Worm (Caenorhabditis elegans) whole organism, L4/young adult: ENCODE data around the gene F28C1.1.
A peak's percentile ranks its signal among the peaks of the same experiment; 100 is the strongest.

Source experiments
- W03F9.2 ChIP-seq: fragments of 150-350 bp; optimal IDR thresholded peaks from 2 replicates; lab custom pipeline; 2014; ENCODE audit warnings: missing biosample characterization, missing genetic modification characterization
- dao-5 ChIP-seq: sonication (generic microtip); optimal IDR thresholded peaks from 2 replicates; lab custom pipeline; 2016; ENCODE audit warnings: missing genotype, missing genetic modification characterization, moderate library complexity, missing compliant biosample characterization
- him-1 ChIP-seq: sonication (generic microtip); optimal IDR thresholded peaks from 2 replicates; lab custom pipeline; 2016; ENCODE audit warnings: missing genotype, missing genetic modification reagents, missing genetic modification characterization, missing compliant biosample characterization

The F28C1.1 gene

DNA sequence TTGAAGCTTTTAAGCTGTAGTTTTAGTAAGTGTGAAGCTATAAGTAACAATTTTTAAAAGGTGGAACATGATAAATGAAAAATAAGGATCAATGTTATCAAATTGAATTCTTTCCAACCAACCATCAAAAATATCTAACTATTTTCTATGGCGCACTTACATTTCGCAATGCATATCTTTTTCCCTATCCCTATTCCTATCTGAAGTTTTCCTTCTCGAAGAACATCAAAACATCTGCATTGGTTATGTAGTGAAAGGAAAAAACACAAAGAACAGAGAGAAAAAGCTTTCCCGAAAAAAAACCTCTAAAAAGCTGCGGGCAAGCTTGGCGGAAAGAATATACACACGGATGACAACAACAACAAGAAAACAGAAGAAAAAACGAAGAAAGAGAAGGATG, 10.0 kb downstream of the F28C1.1 start:
- TF ChIP-seq him-1 (tag; lab: Kevin White, UChicago), result no peak
- TF ChIP-seq dao-5 (tag; lab: Kevin White, UChicago), result no peak
- TF ChIP-seq W03F9.2 (tag; lab: Kevin White, UChicago), result no peak

DNA sequence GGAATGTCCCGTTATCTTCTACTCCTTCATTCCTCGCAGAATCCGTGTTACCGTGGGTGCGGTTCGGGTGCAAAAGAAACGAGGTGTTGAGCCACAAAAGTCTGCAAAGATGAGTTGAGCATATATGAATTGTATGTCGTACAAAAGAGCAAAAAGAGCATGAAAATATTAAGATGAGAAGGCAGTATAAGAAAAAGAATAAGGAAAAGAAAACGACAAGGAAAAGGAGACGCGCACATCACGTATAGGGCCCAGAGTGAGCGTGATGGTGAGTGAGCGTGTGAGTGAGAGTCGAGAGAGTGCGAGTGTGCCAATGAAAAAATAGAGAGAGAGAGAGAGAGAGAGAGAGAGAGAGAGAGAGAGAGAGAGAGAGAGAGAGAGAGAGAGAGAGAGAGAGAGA, 12.3 kb downstream of the F28C1.1 start, which contains the start of gene egl-10:
TSS of gene egl-10 (minus strand) at position 101 of the 400 bp plus-strand sequence.
- no peak for TF ChIP-seq W03F9.2 (tag; lab: Kevin White, UChicago)
- TF ChIP-seq him-1 (tag; lab: Kevin White, UChicago), result no peak
- TF ChIP-seq dao-5 (tag; lab: Kevin White, UChicago), result no peak

DNA sequence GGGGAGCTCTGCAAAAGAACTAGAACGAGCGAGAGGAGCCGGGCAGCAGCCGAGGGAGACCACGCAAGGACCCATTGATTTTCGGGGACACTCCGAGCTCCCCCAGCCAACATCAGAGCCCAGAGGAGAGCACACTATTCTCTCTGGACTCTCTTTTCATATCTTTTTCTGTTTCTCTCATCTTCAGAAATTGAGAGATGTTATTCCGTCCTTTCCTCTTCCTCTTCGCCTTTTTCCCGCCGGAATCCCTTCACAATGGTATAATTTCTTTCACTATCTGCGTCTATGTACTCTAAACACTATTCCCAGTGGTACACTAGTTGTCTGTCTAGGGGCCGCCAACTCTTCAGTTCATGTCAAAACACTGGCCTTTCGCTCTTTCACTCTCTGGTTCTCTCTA, 14.8 kb downstream of the F28C1.1 start:
- TF ChIP-seq dao-5 (tag; lab: Kevin White, UChicago) (no peak), him-1 (tag; lab: Kevin White, UChicago) (peak; percentile 52)

DNA sequence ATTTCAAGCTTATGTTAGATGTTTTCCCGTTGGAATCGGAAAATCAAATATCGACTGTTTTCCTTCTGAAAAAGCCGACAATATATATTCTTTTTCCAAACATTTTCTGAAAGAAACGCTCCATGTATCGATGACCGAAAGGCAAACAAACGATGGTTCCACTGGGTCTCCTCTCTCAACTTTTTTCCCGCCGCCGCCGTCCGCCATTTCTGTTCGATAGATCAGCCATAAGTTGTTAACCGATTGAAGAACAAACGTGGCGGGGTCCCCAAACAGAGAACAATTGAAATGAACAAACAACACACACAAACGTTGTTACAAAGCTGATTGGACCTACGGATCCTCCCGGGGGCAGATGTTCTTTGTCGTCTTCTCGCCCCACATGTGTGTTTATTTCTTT, 16.0 kb downstream of the F28C1.1 start:
- no peak for TF ChIP-seq dao-5 (tag; lab: Kevin White, UChicago)
- no peak for TF ChIP-seq him-1 (tag; lab: Kevin White, UChicago)
- no peak for TF ChIP-seq W03F9.2 (tag; lab: Kevin White, UChicago)

DNA sequence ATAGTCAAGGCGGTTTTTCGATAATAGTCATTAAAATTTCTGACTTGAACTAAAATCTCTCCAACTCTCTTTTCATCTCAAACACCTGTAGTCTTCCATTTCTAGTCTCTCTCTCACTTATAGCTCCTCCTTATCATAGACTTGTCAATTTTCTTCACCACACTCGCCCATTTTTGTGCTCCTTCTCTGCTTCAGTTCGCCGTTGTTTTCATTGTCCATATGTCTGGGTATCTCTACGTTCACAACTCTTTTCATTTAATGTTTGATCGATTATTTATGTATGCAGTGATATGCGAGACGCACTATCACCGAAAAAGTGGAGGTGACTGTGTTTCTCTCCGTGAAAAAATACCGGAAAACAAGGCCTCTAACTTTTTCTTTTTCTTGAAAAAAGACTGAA, 17.1 kb downstream of the F28C1.1 start:
- no peak for TF ChIP-seq dao-5 (tag; lab: Kevin White, UChicago)
- TF ChIP-seq W03F9.2 (tag; lab: Kevin White, UChicago), result peak; percentile 30

DNA sequence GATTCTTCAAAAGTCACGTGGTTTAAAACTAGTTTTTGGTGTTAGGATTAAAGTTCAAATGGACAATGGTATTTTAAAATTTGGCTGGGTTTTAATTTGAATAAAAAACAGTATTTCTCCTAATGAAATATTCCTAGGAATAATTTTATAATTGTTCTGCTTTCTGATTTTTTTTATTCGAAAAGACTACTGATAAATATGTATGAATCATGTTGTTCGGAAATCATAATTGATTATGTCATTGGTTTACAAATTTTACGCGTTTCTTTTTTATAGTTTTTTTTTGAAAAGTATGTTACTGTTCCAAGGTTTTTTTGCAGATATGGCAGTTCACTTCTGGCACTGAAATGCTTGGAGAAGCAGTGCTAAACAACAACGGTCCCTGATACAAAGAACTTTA, 17.8 kb downstream of the F28C1.1 start, which contains the start of gene F28C1.3:
TSS of gene F28C1.3 (plus strand) at position 301 of the 400 bp plus-strand sequence.
- TF ChIP-seq him-1 (tag; lab: Kevin White, UChicago), result no peak
- no peak for TF ChIP-seq W03F9.2 (tag; lab: Kevin White, UChicago)
- no peak for TF ChIP-seq dao-5 (tag; lab: Kevin White, UChicago)

DNA sequence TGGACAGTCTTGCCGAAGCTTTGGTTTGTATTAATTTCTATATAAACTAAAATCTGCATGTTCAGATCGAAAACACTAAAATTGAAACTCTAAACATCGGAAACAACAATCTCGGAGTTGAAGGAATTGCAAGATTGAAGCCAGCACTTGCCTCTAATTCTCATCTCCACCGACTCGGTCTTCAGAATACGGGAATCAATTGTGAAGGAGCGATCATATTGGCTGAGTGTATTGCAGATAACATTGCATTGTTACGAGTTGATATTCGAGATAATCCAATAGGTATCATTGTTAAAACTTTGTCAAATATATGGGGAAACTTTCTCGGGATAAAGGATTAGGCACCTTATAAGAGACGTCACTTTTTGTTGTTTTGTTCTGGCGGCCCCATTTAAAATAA, 19.7 kb downstream of the F28C1.1 start:
- no peak for TF ChIP-seq him-1 (tag; lab: Kevin White, UChicago)
- TF ChIP-seq W03F9.2 (tag; lab: Kevin White, UChicago), result no peak
- TF ChIP-seq dao-5 (tag; lab: Kevin White, UChicago), result no peak

DNA sequence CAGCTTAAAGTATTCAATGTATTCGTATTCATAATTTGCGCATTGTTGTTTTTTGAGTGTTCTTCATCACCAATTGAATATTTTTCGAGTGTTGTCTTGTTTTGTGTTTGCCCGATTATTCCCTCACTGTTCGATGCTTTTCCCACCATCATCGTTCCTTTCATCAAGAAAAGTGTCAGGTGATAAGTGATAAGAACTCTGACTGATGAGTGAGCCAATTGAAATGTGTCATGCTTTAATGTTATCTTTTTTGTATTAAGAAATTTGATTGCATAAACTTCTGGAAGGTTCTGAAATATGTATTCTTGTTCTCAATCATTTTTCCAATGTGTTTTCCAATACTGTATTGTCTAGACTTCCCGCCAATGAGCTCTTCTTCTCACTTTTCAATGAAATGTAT, 24.8 kb downstream of the F28C1.1 start:
- TF ChIP-seq W03F9.2 (tag; lab: Kevin White, UChicago) (no peak), him-1 (tag; lab: Kevin White, UChicago) (no peak), dao-5 (tag; lab: Kevin White, UChicago) (no peak)

DNA sequence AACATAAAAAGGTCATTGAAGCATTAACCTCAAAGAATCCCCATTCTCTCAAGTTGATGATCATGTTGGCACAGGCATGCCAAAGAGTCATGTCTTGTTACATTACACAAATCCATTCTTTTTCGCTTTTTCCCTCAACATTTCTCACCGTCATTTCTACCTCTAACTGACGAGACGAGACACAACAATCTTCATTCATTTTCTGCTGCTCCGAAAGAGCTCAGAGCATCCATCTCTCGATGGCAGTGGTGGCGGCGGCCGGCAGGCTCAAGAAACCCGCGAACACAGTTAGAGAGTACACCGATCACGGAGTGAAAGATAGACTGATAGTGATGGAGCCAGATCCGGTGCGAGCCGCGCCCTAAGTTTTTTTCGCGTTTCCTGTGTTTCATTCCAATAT, 26.5 kb downstream of the F28C1.1 start:
- TF ChIP-seq dao-5 (tag; lab: Kevin White, UChicago), result no peak
- no peak for TF ChIP-seq him-1 (tag; lab: Kevin White, UChicago)
- TF ChIP-seq W03F9.2 (tag; lab: Kevin White, UChicago), result no peak

DNA sequence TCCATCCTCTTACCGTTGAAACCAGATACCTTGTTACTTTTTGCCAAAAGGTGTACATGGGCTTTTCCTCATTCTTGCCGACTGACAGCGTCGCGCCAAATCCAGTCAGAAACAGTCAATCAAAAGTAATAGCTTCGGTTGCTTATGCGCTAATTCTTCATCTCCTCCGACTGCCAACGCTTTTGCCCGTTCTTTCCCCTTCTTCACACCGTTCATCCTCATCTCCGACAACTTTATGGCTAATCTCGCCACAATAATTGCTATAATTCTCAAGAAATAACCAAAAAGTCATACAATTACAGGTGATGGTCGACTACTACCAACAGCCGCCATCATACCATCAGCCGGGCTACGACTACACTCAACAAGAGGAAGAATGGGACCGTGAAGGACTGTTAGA, 27.5 kb downstream of the F28C1.1 start, which contains the start of gene atn-1:
TSS of gene atn-1 (plus strand) at position 301 of the 400 bp plus-strand sequence.
- TF ChIP-seq him-1 (tag; lab: Kevin White, UChicago), result no peak
- no peak for TF ChIP-seq dao-5 (tag; lab: Kevin White, UChicago)
- TF ChIP-seq W03F9.2 (tag; lab: Kevin White, UChicago), result no peak

DNA sequence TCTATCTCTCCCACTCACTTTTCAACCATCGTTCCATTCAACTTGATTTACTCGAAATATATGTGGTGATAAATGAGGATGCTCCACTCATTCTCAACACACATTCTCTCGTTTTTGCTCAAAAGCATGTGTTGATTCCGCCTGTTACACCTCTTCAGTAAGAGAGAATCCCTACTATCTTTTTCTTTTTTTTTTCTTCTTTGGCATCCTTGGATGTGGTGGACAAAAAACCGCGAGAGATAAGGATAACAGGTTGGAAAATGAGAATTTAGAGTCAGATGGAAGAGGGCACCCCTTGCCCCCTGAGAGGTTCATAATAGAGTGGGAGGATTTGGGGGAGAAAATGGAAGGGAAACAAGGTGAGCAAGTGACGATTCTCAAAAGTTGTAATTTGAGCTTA, 28.4 kb downstream of the F28C1.1 start:
- TF ChIP-seq him-1 (tag; lab: Kevin White, UChicago) (no peak), dao-5 (tag; lab: Kevin White, UChicago) (no peak)

DNA sequence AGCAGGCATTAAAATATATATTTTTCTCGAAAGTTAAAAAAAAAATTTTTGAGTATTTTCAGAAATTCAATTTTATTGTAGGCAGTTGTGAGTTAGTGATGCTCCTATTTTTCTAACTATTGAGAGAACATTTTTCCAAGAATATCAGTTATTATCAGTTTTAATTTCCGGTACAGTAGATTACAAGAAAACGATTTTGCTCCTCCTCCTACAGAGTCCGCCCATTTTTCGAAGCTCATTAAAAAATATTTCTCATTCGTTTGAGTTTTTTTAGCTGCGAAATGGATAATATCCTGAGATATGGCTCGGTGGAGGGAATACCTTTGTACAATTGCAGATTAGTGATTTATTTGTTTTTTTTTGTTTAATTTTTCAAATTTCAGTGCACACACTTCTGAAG, 34.0 kb downstream of the F28C1.1 start, which contains the start of gene srt-39:
TSS of gene srt-39 (plus strand) at position 301 of the 400 bp plus-strand sequence.
- TF ChIP-seq him-1 (tag; lab: Kevin White, UChicago), result no peak
- no peak for TF ChIP-seq dao-5 (tag; lab: Kevin White, UChicago)
- no peak for TF ChIP-seq W03F9.2 (tag; lab: Kevin White, UChicago)

DNA sequence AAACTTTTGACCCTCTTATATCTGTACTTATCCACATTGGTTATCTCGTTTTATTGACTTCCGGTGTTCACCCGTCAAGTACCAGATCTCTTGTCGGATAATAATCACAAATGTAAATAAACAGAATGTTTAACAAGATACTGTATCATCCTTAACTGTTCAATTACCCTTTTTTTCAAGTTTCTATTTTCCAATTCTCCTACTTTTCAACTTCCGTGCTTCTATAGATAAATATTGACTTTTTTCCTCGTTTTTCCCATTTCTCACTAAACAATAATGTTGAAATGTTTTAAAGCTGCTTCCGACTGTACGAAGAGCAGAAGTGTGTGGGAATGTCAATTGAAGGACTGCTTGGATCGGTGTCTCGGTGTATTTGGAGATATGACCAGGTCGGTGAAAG, 36.3 kb downstream of the F28C1.1 start, which contains the start of gene inx-11:
TSS of gene inx-11 (plus strand) at position 301 of the 400 bp plus-strand sequence.
- TF ChIP-seq dao-5 (tag; lab: Kevin White, UChicago) (no peak), W03F9.2 (tag; lab: Kevin White, UChicago) (no peak), him-1 (tag; lab: Kevin White, UChicago) (no peak)

DNA sequence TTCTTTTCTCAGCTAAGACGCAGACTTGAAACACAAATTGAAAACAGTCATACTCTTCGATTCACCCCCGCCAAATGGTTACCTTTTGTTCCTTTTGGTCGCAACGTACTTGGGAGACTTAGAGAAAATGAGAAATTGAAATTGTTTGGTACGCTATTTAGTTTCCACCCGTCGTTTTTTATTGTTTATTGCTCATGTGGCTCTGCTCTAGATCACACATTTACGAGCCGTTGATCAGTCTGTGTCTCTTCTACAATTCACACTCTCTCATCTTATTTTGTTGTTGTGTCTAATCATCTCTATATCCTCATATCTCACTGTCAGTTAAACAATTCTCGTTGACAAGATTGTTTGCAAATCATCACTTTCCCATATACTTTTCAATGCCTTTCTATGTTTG, 37.4 kb downstream of the F28C1.1 start:
- TF ChIP-seq him-1 (tag; lab: Kevin White, UChicago) (no peak), dao-5 (tag; lab: Kevin White, UChicago) (no peak), W03F9.2 (tag; lab: Kevin White, UChicago) (no peak)
